Fruit fly (Drosophila melanogaster): ENCODE results near the gene CG4594.
A peak's percentile ranks its signal among the peaks of the same experiment; 100 is the strongest.

- TF ChIP-seq esn (GFP tag; optimal IDR thresholded peaks at IDR 0.05) = peak; percentile 91
- peak; percentile 65 for TF ChIP-seq CG8319 (GFP tag; optimal IDR thresholded peaks at IDR 0.05)
- peak; percentile 78 for TF ChIP-seq CG31627 (GFP tag; optimal IDR thresholded peaks at IDR 0.05)
- TF ChIP-seq CG6792 (GFP tag; optimal IDR thresholded peaks at IDR 0.05) = peak; percentile 66
- TF ChIP-seq CG10669 (GFP tag; optimal IDR thresholded peaks at IDR 0.05) = peak; percentile 78
Measured at dm6 chr2L:9966983-9967737, 47.2 kb downstream of the CG4594 start, which contains the start of the genes Dref and RpL13.

Measured in whole organism, prepupa.